Fruit fly (Drosophila melanogaster) Kc167 (cell line): ENCODE data around the gene FucT6.

ENCODE experiments used
- h ChIP-seq: fragments of >200 bp; optimal IDR thresholded peaks from 3 replicates; lab custom pipeline; 2018; ENCODE audit warnings: missing external identifiers
- psq ChIP-seq: fragments of >200 bp; optimal IDR thresholded peaks from 2 replicates; lab custom pipeline; 2017; ENCODE audit warnings: missing external identifiers

DNA sequence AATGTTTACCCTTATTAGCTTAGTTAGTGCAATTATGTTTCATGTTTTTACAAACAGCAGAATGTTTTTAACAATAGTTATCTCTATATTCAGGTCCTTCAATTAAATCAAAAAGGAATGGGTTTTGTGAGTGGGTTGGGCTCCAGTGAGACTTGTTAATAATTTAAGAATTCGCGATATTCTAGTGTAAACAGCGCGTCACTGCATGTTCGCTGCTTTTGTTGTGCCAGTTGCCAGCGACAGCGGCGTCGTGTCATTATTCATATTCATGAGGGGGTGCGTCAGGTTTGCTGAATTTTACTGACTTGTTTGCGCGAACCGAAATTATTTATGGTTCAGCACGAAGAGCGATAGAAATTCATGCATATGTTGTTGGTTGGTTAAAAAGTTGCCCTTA lies 5.5 kb upstream of the FucT6 start, which contains the start of gene Amun:
- TF ChIP-seq h (lab: Kevin White, UChicago), result no peak
- TF ChIP-seq psq (lab: Kevin White, UChicago), result no peak
